Worm (Caenorhabditis elegans) whole organism, L4/young adult: ENCODE measurements around the gene T23G7.2.

Experiments used
- W03F9.2 ChIP-seq: fragments of 150-350 bp; optimal IDR thresholded peaks from 2 replicates; lab custom pipeline; 2014; ENCODE audit warnings: missing biosample characterization, missing genetic modification characterization
- him-1 ChIP-seq: sonication (generic microtip); optimal IDR thresholded peaks from 2 replicates; lab custom pipeline; 2016; ENCODE audit warnings: missing genotype, missing genetic modification reagents, missing genetic modification characterization, missing compliant biosample characterization

- TF ChIP-seq him-1 (no peak), W03F9.2 (tag; lab: Kevin White, UChicago) (no peak)
Measured at ce11 chrII:9135878-9136277, 36.9 kb downstream of the T23G7.2 start, which contains the start of gene nlp-78.
